Worm (Caenorhabditis elegans) whole organism, midembryonic: ENCODE results near the gene sru-9.

ENCODE experiments used
- T22C8.4 ChIP-seq: fragments of 200-800 bp; sonication (Bioruptor generic); IDR thresholded peaks from 2 replicates; pipeline ENCODE4 v1.3.6; 2022; ENCODE audit warnings: missing genetic modification characterization, missing compliant biosample characterization
- cog-1 ChIP-seq: sonication (generic microtip); optimal IDR thresholded peaks from 2 replicates; lab custom pipeline; 2016; ENCODE audit warnings: missing genetic modification characterization, missing compliant biosample characterization
- flt-1 ChIP-seq: fragments of 200-800 bp; sonication (Bioruptor generic); IDR thresholded peaks from 2 replicates; pipeline ENCODE4 v1.3.6; 2022; ENCODE audit warnings: missing genetic modification characterization, missing compliant biosample characterization
- klf-2 ChIP-seq: fragments of 200-800 bp; sonication (Bioruptor generic); conservative IDR thresholded peaks from 2 replicates; pipeline ENCODE4 v1.3.6; 2022; ENCODE audit warnings: missing genetic modification reagents, missing genetic modification characterization, missing compliant biosample characterization
- med-1 ChIP-seq: sonication (generic microtip); optimal IDR thresholded peaks from 2 replicates; lab custom pipeline; 2017; ENCODE audit warnings: missing genetic modification characterization, mild to moderate bottlenecking, missing compliant biosample characterization, antibody characterized with exemption, missing genetic modification reagents; ENCODE audit not compliant: insufficient read depth
- ref-1 ChIP-seq: fragments of 200-800 bp; sonication (Bioruptor generic); conservative IDR thresholded peaks from 2 replicates; pipeline ENCODE4 v1.3.6; 2022; ENCODE audit warnings: missing genetic modification reagents, missing genetic modification characterization, missing compliant biosample characterization
- tab-1 ChIP-seq: fragments of 200-800 bp; sonication (Bioruptor generic); IDR thresholded peaks from 2 replicates; pipeline ENCODE4 v1.3.6; 2022; ENCODE audit warnings: missing genetic modification characterization, missing compliant biosample characterization
- ztf-23 ChIP-seq: fragments of 200-800 bp; sonication (Bioruptor generic); IDR thresholded peaks from 2 replicates; pipeline ENCODE4 v1.3.6; 2022; ENCODE audit warnings: missing genetic modification reagents, missing genetic modification characterization, missing compliant biosample characterization
- ztf-29 ChIP-seq: fragments of 200-800 bp; sonication (Bioruptor generic); IDR thresholded peaks from 2 replicates; pipeline ENCODE4 v1.3.6; 2022; ENCODE audit warnings: missing genetic modification reagents, missing genetic modification characterization, missing compliant biosample characterization

- no peak for TF ChIP-seq T22C8.4
- TF ChIP-seq klf-2, result no peak
- TF ChIP-seq tab-1 (GFP tag; lab: Robert Waterston, UW), result no peak
- no peak for TF ChIP-seq ztf-23 (GFP tag; lab: Robert Waterston, UW)
- no peak for TF ChIP-seq ztf-29 (GFP tag; lab: Robert Waterston, UW)
- no peak for TF ChIP-seq flt-1 (GFP tag; lab: Robert Waterston, UW)
- TF ChIP-seq ref-1 (GFP tag; lab: Robert Waterston, UW), result no peak
- TF ChIP-seq cog-1, result no peak
- TF ChIP-seq med-1 (GFP tag; lab: Kevin White, UChicago), result no peak
Observed at ce11 chrIV:13619203-13619602, 30.4 kb downstream of the sru-9 start, which contains the start of gene C08F11.3.
